Fruit fly (Drosophila melanogaster) whole organism, embryonic: Measurements from ENCODE around the gene IKKbeta.
A peak's percentile ranks its signal among the peaks of the same experiment; 100 is the strongest.

Source experiments
- Abd-B ChIP-seq: fragments of 200-800 bp; sonication (Bioruptor generic); optimal IDR thresholded peaks from 2 replicates; lab custom pipeline; 2018; ENCODE audit warnings: missing biosample characterization, mild to moderate bottlenecking, missing genetic modification characterization, moderate library complexity
- Bdp1 ChIP-seq: fragments of 200-800 bp; sonication (Bioruptor generic); optimal IDR thresholded peaks from 3 replicates; lab custom pipeline; 2016; ENCODE audit warnings: missing biosample characterization, missing genetic modification characterization
- Bgb ChIP-seq: fragments of 200-800 bp; sonication (Bioruptor generic); IDR thresholded peaks from 2 replicates; pipeline ENCODE4 v1.3.6; 2022; ENCODE audit warnings: missing biosample characterization, missing genetic modification characterization; ENCODE audit not compliant: partially characterized antibody
- CG10209 ChIP-seq: fragments of 200-800 bp; sonication (Bioruptor generic); optimal IDR thresholded peaks from 3 replicates; lab custom pipeline; 2017; ENCODE audit warnings: missing biosample characterization, mild to moderate bottlenecking, missing genetic modification characterization, missing genetic modification reagents
- CG10462 ChIP-seq: fragments of 200-800 bp; sonication (Bioruptor generic); optimal IDR thresholded peaks from 2 replicates; lab custom pipeline; 2016; ENCODE audit warnings: missing biosample characterization, missing genetic modification characterization
- CG12769 ChIP-seq: fragments of 200-800 bp; sonication (Bioruptor generic); optimal IDR thresholded peaks from 2 replicates; lab custom pipeline; 2019; ENCODE audit warnings: missing biosample characterization, mild to moderate bottlenecking, missing genetic modification characterization, moderate library complexity
- CG17186 ChIP-seq: fragments of 200-800 bp; sonication (Bioruptor generic); optimal IDR thresholded peaks from 3 replicates; lab custom pipeline; 2017; ENCODE audit warnings: missing biosample characterization, missing genetic modification reagents, missing genetic modification characterization
- CG17568 ChIP-seq: fragments of 200-800 bp; sonication (Bioruptor generic); optimal IDR thresholded peaks from 2 replicates; lab custom pipeline; 2018; ENCODE audit warnings: missing biosample characterization, mild to moderate bottlenecking, missing genetic modification characterization, moderate library complexity
- CG17829 ChIP-seq: fragments of 200-800 bp; optimal IDR thresholded peaks from 2 replicates; lab custom pipeline; 2019; ENCODE audit warnings: missing biosample characterization, mild to moderate bottlenecking, missing genetic modification characterization, moderate library complexity
- CG6175 ChIP-seq: fragments of 200-800 bp; sonication (Bioruptor generic); IDR thresholded peaks from 3 replicates; pipeline ENCODE4 v1.3.6; 2022; ENCODE audit warnings: missing biosample characterization, missing genetic modification characterization
- CG6854 ChIP-seq: fragments of 200-800 bp; sonication (Bioruptor generic); optimal IDR thresholded peaks from 3 replicates; lab custom pipeline; 2017; ENCODE audit warnings: missing biosample characterization, mild to moderate bottlenecking, missing genetic modification characterization
- CG7786 ChIP-seq: fragments of 200-800 bp; sonication (Bioruptor generic); optimal IDR thresholded peaks from 2 replicates; lab custom pipeline; 2016; ENCODE audit warnings: missing biosample characterization, missing genetic modification characterization
- CG9437 ChIP-seq: fragments of 200-800 bp; sonication (Bioruptor generic); optimal IDR thresholded peaks from 2 replicates; lab custom pipeline; 2018; ENCODE audit warnings: missing biosample characterization, mild to moderate bottlenecking, missing genetic modification characterization
- Camta ChIP-seq: fragments of 200-800 bp; sonication (Bioruptor generic); optimal IDR thresholded peaks from 2 replicates; lab custom pipeline; 2016; ENCODE audit warnings: missing biosample characterization, missing genetic modification characterization
- CkIIα-i1 ChIP-seq: fragments of 200-800 bp; sonication (Bioruptor generic); IDR thresholded peaks from 2 replicates; pipeline ENCODE4 v1.3.6; 2022; ENCODE audit warnings: missing biosample characterization, missing genetic modification characterization
- CoRest ChIP-seq: fragments of 200-800 bp; sonication (Bioruptor generic); optimal IDR thresholded peaks from 3 replicates; lab custom pipeline; 2018; ENCODE audit warnings: missing biosample characterization, mild to moderate bottlenecking, missing genetic modification characterization, moderate library complexity
- D19A ChIP-seq: fragments of 200-800 bp; optimal IDR thresholded peaks from 3 replicates; lab custom pipeline; 2019; ENCODE audit warnings: missing biosample characterization, mild to moderate bottlenecking, missing genetic modification characterization, moderate library complexity
- Deaf1 ChIP-seq: fragments of 200-800 bp; optimal IDR thresholded peaks from 3 replicates; lab custom pipeline; 2019; ENCODE audit warnings: missing biosample characterization, mild to moderate bottlenecking, missing genetic modification characterization, moderate library complexity
- Doc3 ChIP-seq: fragments of 200-800 bp; sonication (Bioruptor generic); IDR thresholded peaks from 3 replicates; pipeline ENCODE4 v1.3.6; 2022; ENCODE audit warnings: missing biosample characterization, missing genetic modification characterization; ENCODE audit not compliant: partially characterized antibody
- Dp ChIP-seq: fragments of 200-800 bp; sonication (Bioruptor generic); optimal IDR thresholded peaks from 2 replicates; lab custom pipeline; 2018; ENCODE audit warnings: missing biosample characterization, mild to moderate bottlenecking, missing genetic modification characterization, moderate library complexity
- Dref ChIP-seq: fragments of 200-800 bp; sonication (Bioruptor generic); IDR thresholded peaks from 2 replicates; pipeline ENCODE4 v1.3.6; 2022; ENCODE audit warnings: missing biosample characterization, missing genetic modification characterization
- Gug ChIP-seq: fragments of 200-800 bp; sonication (Bioruptor generic); IDR thresholded peaks from 4 replicates; pipeline ENCODE4 v1.3.6; 2022; ENCODE audit warnings: missing biosample characterization, missing genetic modification characterization
- HmgZ ChIP-seq: fragments of 200-800 bp; sonication (Bioruptor generic); optimal IDR thresholded peaks from 2 replicates; lab custom pipeline; 2018; ENCODE audit warnings: missing biosample characterization, mild to moderate bottlenecking, missing genetic modification characterization
- Hr39 ChIP-seq: fragments of >200 bp; optimal IDR thresholded peaks from 2 replicates; lab custom pipeline; 2017
- Lpt ChIP-seq: fragments of >200 bp; optimal IDR thresholded peaks from 2 replicates; lab custom pipeline; 2018; ENCODE audit warnings: missing biosample characterization, missing genetic modification characterization
- MESR4 ChIP-seq: fragments of 200-800 bp; sonication (Bioruptor generic); optimal IDR thresholded peaks from 2 replicates; lab custom pipeline; 2018; ENCODE audit warnings: missing biosample characterization, mild to moderate bottlenecking, missing genetic modification characterization, moderate library complexity
- Nf-YB ChIP-seq: fragments of 200-800 bp; sonication (Bioruptor generic); optimal IDR thresholded peaks from 3 replicates; lab custom pipeline; 2019; ENCODE audit warnings: missing biosample characterization, mild to moderate bottlenecking, missing genetic modification characterization, moderate library complexity
- NfI ChIP-seq: fragments of 200-800 bp; sonication (Bioruptor generic); optimal IDR thresholded peaks from 3 replicates; lab custom pipeline; 2018; ENCODE audit warnings: missing biosample characterization, mild to moderate bottlenecking, missing genetic modification characterization, moderate library complexity
- PHDP ChIP-seq: fragments of 200-800 bp; sonication (Bioruptor generic); optimal IDR thresholded peaks from 3 replicates; lab custom pipeline; 2018; ENCODE audit warnings: missing biosample characterization, mild to moderate bottlenecking, missing genetic modification characterization, moderate library complexity
- Pdp1 ChIP-seq, 2 experiments: fragments of 200-800 bp; sonication (Bioruptor generic); optimal IDR thresholded peaks; 3 replicates each; lab custom pipeline; 2016; ENCODE audit warnings: missing biosample characterization in 2 of 2, missing genetic modification characterization in 2 of 2, mild to moderate bottlenecking in 1 of 2, moderate library complexity in 1 of 2
- Rx ChIP-seq: fragments of 200-800 bp; sonication (Bioruptor generic); IDR thresholded peaks from 2 replicates; pipeline ENCODE4 v1.3.6; 2022; ENCODE audit warnings: missing biosample characterization, missing genetic modification characterization
- Spps ChIP-seq: fragments of 200-800 bp; sonication (Bioruptor generic); optimal IDR thresholded peaks from 2 replicates; lab custom pipeline; 2018; ENCODE audit warnings: missing biosample characterization, mild to moderate bottlenecking, missing genetic modification characterization
- TFAM ChIP-seq: fragments of 200-800 bp; sonication (Bioruptor generic); optimal IDR thresholded peaks from 2 replicates; lab custom pipeline; 2017; ENCODE audit warnings: missing biosample characterization, missing genetic modification characterization, inconsistent platforms
- bab2 ChIP-seq: fragments of 200-800 bp; sonication (Bioruptor generic); optimal IDR thresholded peaks from 2 replicates; lab custom pipeline; 2016; ENCODE audit warnings: missing biosample characterization, missing genetic modification characterization
- bsh ChIP-seq, 2 experiments: fragments of 200-800 bp; sonication (Bioruptor generic); optimal IDR thresholded peaks; 2 replicates each; lab custom pipeline; 2017 to 2018; ENCODE audit warnings: mild to moderate bottlenecking in 2 of 2, missing biosample characterization in 2 of 2, missing genetic modification characterization in 2 of 2, moderate library complexity in 1 of 2
- chn ChIP-seq: fragments of 200-800 bp; sonication (Bioruptor generic); optimal IDR thresholded peaks from 2 replicates; lab custom pipeline; 2016; ENCODE audit warnings: missing biosample characterization, missing genetic modification characterization
- ci ChIP-seq: fragments of 200-800 bp; sonication (Bioruptor generic); IDR thresholded peaks from 3 replicates; pipeline ENCODE4 v1.3.6; 2022; ENCODE audit warnings: missing biosample characterization, missing genetic modification characterization
- dm ChIP-seq: fragments of 200-800 bp; sonication (Bioruptor generic); optimal IDR thresholded peaks from 3 replicates; lab custom pipeline; 2016; ENCODE audit warnings: missing biosample characterization, missing genetic modification characterization
- esg ChIP-seq: fragments of 200-800 bp; sonication (Bioruptor generic); conservative IDR thresholded peaks from 2 replicates; pipeline ENCODE4 v1.3.6; 2022; ENCODE audit warnings: missing biosample characterization, missing genetic modification characterization
- ewg ChIP-seq: fragments of 200-800 bp; sonication (Bioruptor generic); optimal IDR thresholded peaks from 3 replicates; lab custom pipeline; 2017; ENCODE audit warnings: mild to moderate bottlenecking, missing biosample characterization, missing genetic modification reagents, missing genetic modification characterization
- grau ChIP-seq: fragments of 200-800 bp; optimal IDR thresholded peaks from 3 replicates; lab custom pipeline; 2019; ENCODE audit warnings: missing biosample characterization, mild to moderate bottlenecking, missing genetic modification characterization, moderate library complexity
- hb ChIP-seq: fragments of 200-800 bp; sonication (Bioruptor generic); IDR thresholded peaks from 3 replicates; pipeline ENCODE4 v1.3.6; 2022; ENCODE audit warnings: missing biosample characterization, missing genetic modification characterization; ENCODE audit not compliant: partially characterized antibody
- lmd ChIP-seq: fragments of 200-800 bp; sonication (Bioruptor generic); IDR thresholded peaks from 2 replicates; pipeline ENCODE4 v1.3.6; 2022; ENCODE audit warnings: missing biosample characterization, missing genetic modification characterization
- p53 ChIP-seq: fragments of 200-800 bp; sonication (Bioruptor generic); optimal IDR thresholded peaks from 2 replicates; lab custom pipeline; 2016; ENCODE audit warnings: missing biosample characterization, missing genetic modification characterization
- pho ChIP-seq: fragments of 200-800 bp; sonication (Bioruptor generic); optimal IDR thresholded peaks from 2 replicates; lab custom pipeline; 2016; ENCODE audit warnings: missing biosample characterization, missing genetic modification characterization
- pnt ChIP-seq: fragments of 200-800 bp; sonication (Bioruptor generic); optimal IDR thresholded peaks from 3 replicates; lab custom pipeline; 2016; ENCODE audit warnings: missing biosample characterization, missing genetic modification characterization
- rib ChIP-seq: fragments of 200-800 bp; sonication (Bioruptor generic); IDR thresholded peaks from 2 replicates; pipeline ENCODE4 v1.3.6; 2022; ENCODE audit warnings: missing biosample characterization, missing genetic modification characterization
- sima ChIP-seq: fragments of 200-800 bp; sonication (Bioruptor generic); optimal IDR thresholded peaks from 2 replicates; lab custom pipeline; 2016; ENCODE audit warnings: missing biosample characterization, missing genetic modification characterization
- tna ChIP-seq: fragments of 200-800 bp; sonication (Bioruptor generic); IDR thresholded peaks from 2 replicates; pipeline ENCODE4 v1.3.6; 2022; ENCODE audit warnings: missing biosample characterization, missing genetic modification characterization; ENCODE audit not compliant: partially characterized antibody
- tup ChIP-seq: fragments of 200-800 bp; sonication (Bioruptor generic); optimal IDR thresholded peaks from 2 replicates; lab custom pipeline; 2016; ENCODE audit warnings: missing biosample characterization, mild to moderate bottlenecking, missing genetic modification characterization, moderate library complexity
- yki ChIP-seq: fragments of >200 bp; optimal IDR thresholded peaks from 3 replicates; lab custom pipeline; 2018

The IKKbeta gene

DNA sequence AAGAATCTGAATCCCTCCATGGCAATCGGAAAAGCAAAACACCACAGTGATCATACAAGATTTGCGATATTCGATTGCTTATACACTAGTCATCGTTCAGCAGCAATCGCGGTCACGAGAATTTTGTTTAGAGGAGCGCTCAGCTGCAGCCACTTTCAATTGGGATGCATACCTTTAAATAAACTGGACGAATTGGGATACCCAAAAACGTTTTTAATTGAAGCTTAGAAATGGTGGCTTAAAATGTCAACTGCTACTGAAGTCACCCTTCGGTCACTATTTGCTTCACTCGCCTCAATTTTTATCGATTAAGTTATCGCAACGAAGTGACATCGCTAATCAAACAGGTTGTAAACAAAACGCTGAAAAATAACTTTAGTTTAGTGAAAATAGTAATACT lies at the start of gene IKKbeta, which contains the start of gene CG5013 (continued):
- TF ChIP-seq p53 (GFP tag; lab: Kevin White, UChicago), result peak; percentile 23
- 0 out of 3 replicates have a peak, but pooled peaks have one; percentile 49 for TF ChIP-seq ci (GFP tag; lab: Robert Waterston, UW)
- TF ChIP-seq CG17186 (GFP tag; lab: Kevin White, UChicago), result peak; percentile 25
- TF ChIP-seq yki (lab: Kevin White, UChicago), result peak; percentile 34
- no peak for TF ChIP-seq sima
- TF ChIP-seq CG17829, result peak; percentile 59
- peak; percentile 7 for TF ChIP-seq Bdp1
- peak; percentile 75 for TF ChIP-seq Dref
- peak; percentile 38 for TF ChIP-seq Abd-B (GFP tag; lab: Kevin White, UChicago)
- no peak for TF ChIP-seq CkIIα-i1
- TF ChIP-seq CG9437 (GFP tag; lab: Kevin White, UChicago), result no peak
- TF ChIP-seq Lpt (GFP tag; lab: Kevin White, UChicago), result no peak
- TF ChIP-seq Deaf1, result no peak
- TF ChIP-seq pho (GFP tag; lab: Kevin White, UChicago), result peak; percentile 70
- no peak for TF ChIP-seq CG6854
- no peak for TF ChIP-seq tup (GFP tag; lab: Kevin White, UChicago)
- peak; percentile 81 for TF ChIP-seq Doc3 (GFP tag; lab: Robert Waterston, UW)
- peak; percentile 63 for TF ChIP-seq chn (GFP tag; lab: Kevin White, UChicago)
- peak in 1 of 2 experiments; percentile 11 for TF ChIP-seq bsh (GFP tag; optimal IDR thresholded peaks at IDR 0.05; lab: Kevin White, UChicago)
- TF ChIP-seq Hr39 (lab: Kevin White, UChicago), result no peak
- TF ChIP-seq CG10462 (GFP tag; lab: Kevin White, UChicago), result no peak
- peak; percentile 76 for TF ChIP-seq Bgb (GFP tag; lab: Robert Waterston, UW)
- TF ChIP-seq grau (tag; lab: Kevin White, UChicago), result peak; percentile 67
- TF ChIP-seq NfI (GFP tag; lab: Kevin White, UChicago), result peak; percentile 8
- TF ChIP-seq CG7786 (GFP tag; lab: Kevin White, UChicago), result peak; percentile 67
- TF ChIP-seq ewg (GFP tag; lab: Kevin White, UChicago), result no peak
- TF ChIP-seq MESR4 (GFP tag; lab: Kevin White, UChicago), result peak; percentile 22
- TF ChIP-seq tna (GFP tag; lab: Robert Waterston, UW), result peak; percentile 53
- no peak; the same call in 1 of the 2 replicates for TF ChIP-seq esg (GFP tag; lab: Robert Waterston, UW)
- TF ChIP-seq Pdp1 (GFP tag; optimal IDR thresholded peaks at IDR 0.05; lab: Kevin White, UChicago), result peak; percentile 47 to 71
- TF ChIP-seq Gug (GFP tag; lab: Robert Waterston, UW), result no peak; the same call in 2 of the 4 replicates
- no peak for TF ChIP-seq TFAM (GFP tag; lab: Kevin White, UChicago)
- TF ChIP-seq Spps (tag; lab: Kevin White, UChicago), result no peak
- TF ChIP-seq Camta (GFP tag; lab: Kevin White, UChicago), result peak; percentile 67
- peak; percentile 80 for TF ChIP-seq hb (GFP tag; lab: Robert Waterston, UW)
- peak; percentile 51 for TF ChIP-seq CG12769 (tag; lab: Kevin White, UChicago)
- peak; percentile 14 for TF ChIP-seq pnt (GFP tag; lab: Kevin White, UChicago)
- no peak for TF ChIP-seq PHDP (tag; lab: Kevin White, UChicago)
- TF ChIP-seq CG6175, result no peak
- peak; percentile 73 for TF ChIP-seq HmgZ (tag; lab: Kevin White, UChicago)
- no peak for TF ChIP-seq CG17568 (GFP tag; lab: Kevin White, UChicago)
- TF ChIP-seq Rx (GFP tag; lab: Robert Waterston, UW), result no peak
- peak; percentile 37 for TF ChIP-seq bab2 (GFP tag; lab: Kevin White, UChicago)
- TF ChIP-seq Dp (GFP tag; lab: Kevin White, UChicago), result peak; percentile 31
- no peak for TF ChIP-seq CG10209 (GFP tag; lab: Kevin White, UChicago)
- no peak for TF ChIP-seq Nf-YB (GFP tag; lab: Kevin White, UChicago)
- TF ChIP-seq lmd (GFP tag; lab: Robert Waterston, UW), result peak; percentile 33; the same call in 1 of the 2 replicates
- TF ChIP-seq dm (GFP tag; lab: Kevin White, UChicago), result peak; percentile 54
- TF ChIP-seq D19A (tag; lab: Kevin White, UChicago), result peak; percentile 21
- peak; percentile 46; the same call in 1 of the 2 replicates for TF ChIP-seq rib
- TF ChIP-seq CoRest, result peak; percentile 63
